Fruit fly (Drosophila melanogaster): ENCODE measurements around the gene CG9259.
A peak's percentile ranks its signal among the peaks of the same experiment; 100 is the strongest.

Gene CG9259

dm6 chr2L:21096448-21096994, 7.3 kb downstream of the CG9259 start, which contains the start of gene CG34136 (continued):
- no peak for TF ChIP-seq Dfd (GFP tag; optimal IDR thresholded peaks at IDR 0.05)
- TF ChIP-seq ind (GFP tag; optimal IDR thresholded peaks at IDR 0.05) = peak; percentile 29
- no peak for TF ChIP-seq Optix (GFP tag; IDR thresholded peaks at IDR 0.05)
- TF ChIP-seq CG5953 (GFP tag; IDR thresholded peaks at IDR 0.05) = no peak
- peak; percentile 64 for TF ChIP-seq CG7839 (tag; optimal IDR thresholded peaks at IDR 0.05)
- TF ChIP-seq CG34376 (GFP tag; optimal IDR thresholded peaks at IDR 0.05) = peak; percentile 54
- no peak for TF ChIP-seq CG30020 (tag; optimal IDR thresholded peaks at IDR 0.05)
- peak; percentile 57 to 60 for TF ChIP-seq Trl (optimal IDR thresholded peaks at IDR 0.05)
- peak; percentile 20 for TF ChIP-seq Trl (GFP tag; optimal IDR thresholded peaks at IDR 0.05)
- TF ChIP-seq lbe (GFP tag; optimal IDR thresholded peaks at IDR 0.05) = peak; percentile 14
- no peak for TF ChIP-seq btn (GFP tag; optimal IDR thresholded peaks at IDR 0.05)
- TF ChIP-seq CG1233 (GFP tag; optimal IDR thresholded peaks at IDR 0.05) = no peak
- no peak for TF ChIP-seq CG42726 (GFP tag; IDR thresholded peaks at IDR 0.05; ENCODE audit: partially characterized antibody)
- no peak for TF ChIP-seq schlank (tag; optimal IDR thresholded peaks at IDR 0.05)
- TF ChIP-seq Nf-YB (GFP tag; optimal IDR thresholded peaks at IDR 0.05) = no peak
- TF ChIP-seq stc (GFP tag; IDR thresholded peaks at IDR 0.05) = no peak
- no peak for TF ChIP-seq CG8290 (GFP tag; optimal IDR thresholded peaks at IDR 0.05)
- no peak for TF ChIP-seq CG8290 (tag; optimal IDR thresholded peaks at IDR 0.05)
- 0 out of 3 replicates have a peak, but pooled peaks have one; percentile 39 for TF ChIP-seq CG11695 (GFP tag; IDR thresholded peaks at IDR 0.05)
- TF ChIP-seq sqz (GFP tag; optimal IDR thresholded peaks at IDR 0.05) = peak; percentile 87
- TF ChIP-seq Xrp1 (GFP tag; IDR thresholded peaks at IDR 0.05) = peak; percentile 44; the same call in 1 of the 2 replicates
- no peak for TF ChIP-seq ato (GFP tag; IDR thresholded peaks at IDR 0.05; ENCODE audit: partially characterized antibody)
- no peak for TF ChIP-seq CG3726 (GFP tag; IDR thresholded peaks at IDR 0.05)
- no peak for TF ChIP-seq kay (GFP tag; optimal IDR thresholded peaks at IDR 0.05)
- no peak for TF ChIP-seq ab (GFP tag; optimal IDR thresholded peaks at IDR 0.05)
- no peak for TF ChIP-seq CG3407 (GFP tag; optimal IDR thresholded peaks at IDR 0.05)
- no peak for TF ChIP-seq CG4617 (GFP tag; optimal IDR thresholded peaks at IDR 0.05; ENCODE audit: borderline replicate concordance)
- TF ChIP-seq Sry-δ (GFP tag; optimal IDR thresholded peaks at IDR 0.05) = no peak
- TF ChIP-seq CG13123 (GFP tag; optimal IDR thresholded peaks at IDR 0.05) = no peak
- TF ChIP-seq CG12104 (GFP tag; optimal IDR thresholded peaks at IDR 0.05) = peak; percentile 14
- no peak for TF ChIP-seq tap (tag; optimal IDR thresholded peaks at IDR 0.05)
- TF ChIP-seq CG10979 (tag; optimal IDR thresholded peaks at IDR 0.05) = peak; percentile 50
- TF ChIP-seq CG4707 (GFP tag; optimal IDR thresholded peaks at IDR 0.05) = peak; percentile 73
- peak; percentile 1 for TF ChIP-seq NC2β (GFP tag; optimal IDR thresholded peaks at IDR 0.05)
- no peak for TF ChIP-seq NK7.1 (GFP tag; optimal IDR thresholded peaks at IDR 0.05)
- no peak for TF ChIP-seq CG10147 (GFP tag; optimal IDR thresholded peaks at IDR 0.05)
- no peak for TF ChIP-seq CG8281 (tag; optimal IDR thresholded peaks at IDR 0.05)
- TF ChIP-seq knrl (GFP tag; IDR thresholded peaks at IDR 0.05; ENCODE audit: partially characterized antibody) = no peak
- no peak for TF ChIP-seq CG17912 (GFP tag; optimal IDR thresholded peaks at IDR 0.05)
- no peak for TF ChIP-seq tx (GFP tag; optimal IDR thresholded peaks at IDR 0.05)
- TF ChIP-seq hbn (GFP tag; IDR thresholded peaks at IDR 0.05; ENCODE audit: partially characterized antibody) = no peak
- peak; percentile 33 for TF ChIP-seq Meics (GFP tag; optimal IDR thresholded peaks at IDR 0.05)
- no peak for TF ChIP-seq p53 (GFP tag; optimal IDR thresholded peaks at IDR 0.05)
- TF ChIP-seq Dip2 (GFP tag; IDR thresholded peaks at IDR 0.05) = no peak
- TF ChIP-seq Chrac-16 (GFP tag; optimal IDR thresholded peaks at IDR 0.05) = no peak
- TF ChIP-seq E2f2 (GFP tag; IDR thresholded peaks at IDR 0.05) = no peak; the same call in 1 of the 2 replicates
- TF ChIP-seq CG6689 (GFP tag; IDR thresholded peaks at IDR 0.05) = peak; percentile 52; the same call in 1 of the 2 replicates
- no peak for TF ChIP-seq eve (GFP tag; optimal IDR thresholded peaks at IDR 0.05)
- no peak for TF ChIP-seq Jarid2 (GFP tag; optimal IDR thresholded peaks at IDR 0.05)
- no peak for TF ChIP-seq Myb (GFP tag; optimal IDR thresholded peaks at IDR 0.05)
- peak; percentile 28 for TF ChIP-seq CG10267 (tag; optimal IDR thresholded peaks at IDR 0.05)
- TF ChIP-seq GATAe (GFP tag; conservative IDR thresholded peaks at IDR 0.05) = no peak

Measured in whole organism, embryonic.